Worm (Caenorhabditis elegans) whole organism, L1 larva: ENCODE measurements around the gene ire-1.

ENCODE experiments used
- C04F5.9 ChIP-seq: sonication (generic microtip); optimal IDR thresholded peaks from 2 replicates; lab custom pipeline; 2016; ENCODE audit warnings: missing genetic modification characterization, missing compliant biosample characterization
- C16A3.4 ChIP-seq: fragments of 150-350 bp; optimal IDR thresholded peaks from 2 replicates; lab custom pipeline; 2014; ENCODE audit warnings: missing biosample characterization, missing genetic modification characterization
- F16B12.6 ChIP-seq: fragments of 150-350 bp; optimal IDR thresholded peaks from 2 replicates; lab custom pipeline; 2014; ENCODE audit warnings: missing biosample characterization, missing genetic modification characterization
- Y116A8C.19 ChIP-seq: sonication (generic microtip); optimal IDR thresholded peaks from 2 replicates; lab custom pipeline; 2016; ENCODE audit warnings: missing compliant biosample characterization, missing genetic modification characterization, borderline replicate concordance
- aha-1 ChIP-seq: fragments of 150-350 bp; optimal IDR thresholded peaks from 2 replicates; lab custom pipeline; 2014; ENCODE audit warnings: missing biosample characterization, missing genetic modification characterization
- blmp-1 ChIP-seq: fragments of 150-350 bp; optimal IDR thresholded peaks from 2 replicates; lab custom pipeline; 2014; ENCODE audit warnings: missing biosample characterization, missing genetic modification characterization
- ceh-82 ChIP-seq, 3 experiments: fragments of 150-350 bp in 1 of 3; sonication (generic microtip) in 2 of 3; optimal IDR thresholded peaks; 2 replicates each; lab custom pipeline; 2014 to 2017; ENCODE audit warnings: missing biosample characterization in 3 of 3, missing genetic modification characterization in 3 of 3
- ceh-88 ChIP-seq: fragments of 200-800 bp; sonication (Bioruptor generic); IDR thresholded peaks from 2 replicates; pipeline ENCODE4 v1.3.6; 2022; ENCODE audit warnings: missing genetic modification characterization, missing compliant biosample characterization
- ceh-90 ChIP-seq: sonication (generic microtip); optimal IDR thresholded peaks from 2 replicates; lab custom pipeline; 2016; ENCODE audit warnings: missing genetic modification characterization, missing compliant biosample characterization
- dpl-1 ChIP-seq, 3 experiments: fragments of 150-350 bp in 2 of 3; sonication (generic microtip) in 1 of 3; optimal IDR thresholded peaks; 2 replicates each; lab custom pipeline; 2014 to 2017; ENCODE audit warnings: missing biosample characterization in 3 of 3, missing genetic modification characterization in 3 of 3, missing genetic modification reagents in 3 of 3
- efl-1 ChIP-seq, 4 experiments: fragments of 150-350 bp; optimal IDR thresholded peaks in 3 of 4; peaks in 1 of 4; 1 replicate in 1 of 4; 2 replicates in 3 of 4; lab custom pipeline; 2014; ENCODE audit warnings: missing biosample characterization in 2 of 4, missing genetic modification characterization in 2 of 4, missing genetic modification reagents in 2 of 4
- egl-13 ChIP-seq: sonication (generic microtip); optimal IDR thresholded peaks from 2 replicates; lab custom pipeline; 2016; ENCODE audit warnings: missing genotype, missing genetic modification reagents, missing genetic modification characterization, missing compliant biosample characterization
- elt-2 ChIP-seq: sonication (generic microtip); optimal IDR thresholded peaks from 2 replicates; lab custom pipeline; 2016; ENCODE audit warnings: missing genetic modification characterization, mild to moderate bottlenecking, inconsistent platforms, missing compliant biosample characterization, missing genetic modification reagents
- elt-3 ChIP-seq, 6 experiments: fragments of 150-350 bp in 1 of 6; sonication (generic microtip); optimal IDR thresholded peaks; 2 replicates each; lab custom pipeline; 2017 to 2018; ENCODE audit warnings: missing biosample characterization in 6 of 6, missing genetic modification characterization in 6 of 6, inconsistent platforms in 1 of 6
- ets-5 ChIP-seq: fragments of 200-800 bp; sonication (Bioruptor generic); IDR thresholded peaks from 2 replicates; pipeline ENCODE4 v1.3.6; 2022; ENCODE audit warnings: missing genetic modification characterization, missing compliant biosample characterization
- hlh-17 ChIP-seq: fragments of 200-800 bp; sonication (Bioruptor generic); optimal IDR thresholded peaks from 2 replicates; lab custom pipeline; 2018; ENCODE audit warnings: missing genetic modification characterization, mild to moderate bottlenecking, missing compliant biosample characterization, moderate library complexity, borderline replicate concordance
- hlh-4 ChIP-seq: sonication (generic microtip); optimal IDR thresholded peaks from 2 replicates; lab custom pipeline; 2016; ENCODE audit warnings: mild to moderate bottlenecking, missing genetic modification characterization, missing compliant biosample characterization
- irx-1 ChIP-seq: sonication (generic microtip); optimal IDR thresholded peaks from 2 replicates; lab custom pipeline; 2016; ENCODE audit warnings: missing genetic modification characterization, missing compliant biosample characterization
- jun-1 ChIP-seq: fragments of 150-350 bp; optimal IDR thresholded peaks from 2 replicates; lab custom pipeline; 2014; ENCODE audit warnings: missing biosample characterization, missing genetic modification reagents, missing genetic modification characterization
- lin-13 ChIP-seq: fragments of 150-350 bp; optimal IDR thresholded peaks from 2 replicates; lab custom pipeline; 2014; ENCODE audit warnings: missing biosample characterization, missing genetic modification reagents, missing genetic modification characterization
- lin-14 ChIP-seq: fragments of 200-800 bp; sonication (Bioruptor generic); optimal IDR thresholded peaks from 2 replicates; lab custom pipeline; 2018; ENCODE audit warnings: mild to moderate bottlenecking, missing genetic modification characterization, moderate library complexity, missing compliant biosample characterization
- lin-15B ChIP-seq: fragments of 150-350 bp; sonication (generic microtip); optimal IDR thresholded peaks from 3 replicates; lab custom pipeline; 2014; ENCODE audit warnings: missing biosample characterization, missing genetic modification characterization
- lin-35 ChIP-seq, 2 experiments: fragments of 150-350 bp; optimal IDR thresholded peaks; 2 replicates each; lab custom pipeline; 2014; ENCODE audit warnings: missing biosample characterization in 2 of 2, missing genetic modification characterization in 2 of 2, missing genetic modification reagents in 2 of 2
- lin-39 ChIP-seq: fragments of 150-350 bp; optimal IDR thresholded peaks from 2 replicates; lab custom pipeline; 2014; ENCODE audit warnings: missing biosample characterization, missing genetic modification reagents, missing genetic modification characterization
- lir-3 ChIP-seq: sonication (generic microtip); optimal IDR thresholded peaks from 2 replicates; lab custom pipeline; 2016; ENCODE audit warnings: mild to moderate bottlenecking, missing genetic modification characterization, moderate library complexity, missing compliant biosample characterization; ENCODE audit not compliant: poor library complexity
- lsy-2 ChIP-seq, 2 experiments: fragments of 150-350 bp; optimal IDR thresholded peaks; 2 replicates each; lab custom pipeline; 2014; ENCODE audit warnings: missing biosample characterization in 2 of 2, missing genetic modification characterization in 2 of 2
- mdl-1 ChIP-seq, 2 experiments: fragments of 150-350 bp; optimal IDR thresholded peaks; 2 replicates each; lab custom pipeline; 2014 to 2017; ENCODE audit warnings: missing biosample characterization in 2 of 2, missing genetic modification characterization in 2 of 2, inconsistent platforms in 1 of 2
- mep-1 ChIP-seq: fragments of 150-350 bp; optimal IDR thresholded peaks from 2 replicates; lab custom pipeline; 2014; ENCODE audit warnings: missing biosample characterization, missing genetic modification characterization
- nhr-20 ChIP-seq: sonication (generic microtip); optimal IDR thresholded peaks from 2 replicates; lab custom pipeline; 2016; ENCODE audit warnings: mild to moderate bottlenecking, missing genetic modification characterization, missing compliant biosample characterization
- nhr-28 ChIP-seq: fragments of 150-350 bp; optimal IDR thresholded peaks from 2 replicates; lab custom pipeline; 2014; ENCODE audit warnings: missing biosample characterization, missing genetic modification characterization
- nhr-47 ChIP-seq: sonication (generic microtip); optimal IDR thresholded peaks from 2 replicates; lab custom pipeline; 2016; ENCODE audit warnings: mild to moderate bottlenecking, missing genetic modification characterization, moderate library complexity, missing compliant biosample characterization
- nhr-76 ChIP-seq: sonication (generic microtip); optimal IDR thresholded peaks from 2 replicates; lab custom pipeline; 2017; ENCODE audit warnings: missing biosample characterization, missing genetic modification characterization
- nhr-85 ChIP-seq: sonication (generic microtip); peaks from one replicate; lab custom pipeline; 2016; ENCODE audit warnings: missing genetic modification characterization, inconsistent platforms, missing compliant biosample characterization
- rnt-1 ChIP-seq: sonication (generic microtip); optimal IDR thresholded peaks from 2 replicates; lab custom pipeline; 2016; ENCODE audit warnings: mild to moderate bottlenecking, missing genetic modification characterization, moderate library complexity, missing compliant biosample characterization
- skn-1 ChIP-seq: fragments of 150-350 bp; optimal IDR thresholded peaks from 2 replicates; lab custom pipeline; 2014; ENCODE audit warnings: missing biosample characterization, missing genetic modification characterization
- snu-23 ChIP-seq: sonication (generic microtip); optimal IDR thresholded peaks from 2 replicates; lab custom pipeline; 2016; ENCODE audit warnings: missing genetic modification characterization, missing compliant biosample characterization
- swsn-7 ChIP-seq: sonication (generic microtip); optimal IDR thresholded peaks from 2 replicates; lab custom pipeline; 2016; ENCODE audit warnings: missing genetic modification characterization, missing compliant biosample characterization
- tbx-2 ChIP-seq: sonication (generic microtip); optimal IDR thresholded peaks from 2 replicates; lab custom pipeline; 2016; ENCODE audit warnings: missing genetic modification characterization, missing compliant biosample characterization
- tlp-1 ChIP-seq: fragments of 150-350 bp; optimal IDR thresholded peaks from 2 replicates; lab custom pipeline; 2014; ENCODE audit warnings: missing biosample characterization, missing genetic modification characterization
- unc-62 ChIP-seq: fragments of 150-350 bp; optimal IDR thresholded peaks from 2 replicates; lab custom pipeline; 2014; ENCODE audit warnings: missing biosample characterization, missing genetic modification reagents, missing genetic modification characterization
- unc-98 ChIP-seq: fragments of 200-800 bp; sonication (Bioruptor generic); IDR thresholded peaks from 2 replicates; pipeline ENCODE4 v1.3.6; 2022; ENCODE audit warnings: missing genetic modification characterization, missing compliant biosample characterization
- xbp-1 ChIP-seq: sonication (generic microtip); optimal IDR thresholded peaks from 2 replicates; lab custom pipeline; 2016; ENCODE audit warnings: missing genetic modification characterization, missing compliant biosample characterization
- zip-4 ChIP-seq: fragments of 200-800 bp; sonication (Bioruptor generic); optimal IDR thresholded peaks from 2 replicates; lab custom pipeline; 2018; ENCODE audit warnings: mild to moderate bottlenecking, missing genetic modification characterization, moderate library complexity, missing compliant biosample characterization

ire-1 gene

DNA sequence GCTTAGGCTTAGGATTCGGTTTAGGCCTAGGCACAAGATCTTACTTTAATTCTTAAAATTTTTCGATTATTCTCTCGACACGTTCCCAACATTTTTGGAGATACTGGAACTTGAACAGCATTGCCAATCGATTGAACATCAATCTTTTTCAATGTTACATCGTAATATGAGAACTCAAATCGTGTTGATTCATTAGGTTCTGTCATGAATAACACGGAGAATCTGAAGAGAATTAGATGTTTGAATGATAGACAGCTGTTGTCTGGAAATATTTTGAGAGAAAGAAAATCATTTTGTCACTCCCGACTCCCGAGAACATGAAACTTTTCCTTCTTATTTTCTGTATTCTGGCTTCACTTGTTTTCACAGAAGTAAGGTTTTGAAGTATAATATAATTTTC, 44.6 kb upstream of the ire-1 start, which contains the start of gene T05C12.15:
T05C12.15 (plus strand) TSS at position 301 of the 400 bp plus-strand sequence.
- TF ChIP-seq irx-1 (tag; lab: Kevin White, UChicago) (no peak), hlh-17 (GFP tag; lab: Kevin White, UChicago) (no peak), nhr-47 (no peak), lin-14 (GFP tag; lab: Kevin White, UChicago) (no peak), lin-15B (tag; lab: Kevin White, UChicago) (no peak), ets-5 (no peak), zip-4 (GFP tag; lab: Kevin White, UChicago) (no peak), aha-1 (tag; lab: Kevin White, UChicago) (no peak), nhr-28 (tag; lab: Kevin White, UChicago) (no peak)

DNA sequence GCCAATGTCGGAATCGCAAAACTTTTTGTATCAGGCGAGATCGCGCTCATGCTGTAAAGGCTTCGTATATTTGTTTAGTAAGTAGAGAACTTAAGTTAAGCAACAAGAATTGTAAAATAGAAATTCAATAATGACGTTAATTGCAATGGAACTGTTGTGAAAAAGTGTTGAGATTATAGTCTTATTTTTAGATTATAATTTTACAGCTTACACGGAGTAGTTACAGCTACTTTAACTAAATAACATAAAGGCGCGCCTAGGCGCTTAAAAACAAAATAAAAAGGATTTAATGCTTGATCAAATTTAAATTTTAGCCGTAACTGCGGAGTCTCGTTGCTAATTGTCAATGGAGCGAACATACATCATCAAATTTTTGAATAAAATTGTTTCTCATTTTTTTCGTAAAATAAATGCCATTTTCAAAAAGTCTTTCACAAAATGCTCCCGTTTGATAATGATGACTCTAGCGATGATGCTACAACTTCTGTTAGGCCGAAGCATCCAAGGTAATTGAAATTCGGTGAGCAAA, 37.5 kb upstream of the ire-1 start, which contains the start of the genes emb-27 and rrf-3:
emb-27 (minus strand) TSS at position 51 of the 529 bp plus-strand sequence.
rrf-3 (plus strand) TSS at position 346 of the 529 bp plus-strand sequence.
- TF ChIP-seq lin-15B (tag; lab: Kevin White, UChicago) (peak; percentile 84), mep-1 (tag; lab: Kevin White, UChicago) (peak; percentile 84), snu-23 (peak; percentile 56), unc-62 (GFP tag; lab: Kevin White, UChicago) (no peak), nhr-20 (peak; percentile 15), rnt-1 (tag; lab: Kevin White, UChicago) (peak; percentile 34), zip-4 (GFP tag; lab: Kevin White, UChicago) (no peak), hlh-4 (tag; lab: Kevin White, UChicago) (no peak), nhr-85 (tag; lab: Kevin White, UChicago) (peak; percentile 33), ets-5 (no peak), nhr-76 (tag; lab: Kevin White, UChicago) (no peak), skn-1 (tag; lab: Kevin White, UChicago) (peak; percentile 68), ceh-82 (tag; optimal IDR thresholded peaks at IDR 0.05; lab: Kevin White, UChicago) (peak in 1 of 3 experiments; percentile 51), blmp-1 (tag; lab: Kevin White, UChicago) (no peak), lir-3 (tag; lab: Kevin White, UChicago) (no peak), egl-13 (tag; lab: Kevin White, UChicago) (no peak), lsy-2 (tag; optimal IDR thresholded peaks at IDR 0.05; lab: Kevin White, UChicago) (peak; percentile 47 to 88), jun-1 (tag; lab: Kevin White, UChicago) (no peak), nhr-47 (peak; percentile 15), lin-35 (GFP tag; optimal IDR thresholded peaks at IDR 0.05; lab: Kevin White, UChicago) (peak; percentile 75 to 83), dpl-1 (GFP tag; optimal IDR thresholded peaks at IDR 0.05; lab: Kevin White, UChicago) (peak; percentile 65 to 84 (median 73)), efl-1 (optimal IDR thresholded peaks at IDR 0.05; lab: Kevin White, UChicago) (peak; percentile 65 to 73), efl-1 (GFP tag; optimal IDR thresholded peaks at IDR 0.05 in 1 of 2; lab: Kevin White, UChicago) (peak; percentile 80 to 96), C16A3.4 (tag; lab: Kevin White, UChicago) (peak; percentile 77), tbx-2 (tag; lab: Kevin White, UChicago) (no peak), swsn-7 (tag; lab: Kevin White, UChicago) (peak; percentile 14), C04F5.9 (tag; lab: Kevin White, UChicago) (peak; percentile 13), irx-1 (tag; lab: Kevin White, UChicago) (no peak), lin-14 (GFP tag; lab: Kevin White, UChicago) (peak; percentile 64), xbp-1 (peak; percentile 25), F16B12.6 (tag; lab: Kevin White, UChicago) (peak; percentile 42), lin-13 (GFP tag; lab: Kevin White, UChicago) (peak; percentile 16)

DNA sequence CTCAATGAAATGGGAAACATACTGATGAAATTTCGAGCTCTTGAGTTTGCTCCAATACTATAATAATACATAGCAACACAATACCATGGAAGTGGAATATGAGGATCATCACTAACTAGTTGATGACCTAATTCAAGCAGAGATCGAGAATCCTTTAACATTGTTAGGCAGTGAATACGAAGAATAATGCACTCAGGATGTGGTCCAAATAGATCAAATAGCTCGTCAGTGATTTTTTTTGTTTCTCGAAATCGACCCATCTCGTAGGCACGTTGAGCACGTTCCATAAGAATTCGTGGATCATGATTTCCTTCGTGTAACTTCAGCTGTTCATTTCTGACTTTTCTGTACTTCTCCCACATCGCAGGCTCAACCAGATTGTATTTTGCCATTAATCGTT, 36.2 kb upstream of the ire-1 start:
- TF ChIP-seq tlp-1 (tag; lab: Kevin White, UChicago) (no peak), ets-5 (no peak), unc-98 (GFP tag; lab: Robert Waterston, UW) (no peak), elt-3 (tag; optimal IDR thresholded peaks at IDR 0.05; lab: Kevin White, UChicago) (no peak), mdl-1 (tag; optimal IDR thresholded peaks at IDR 0.05; lab: Kevin White, UChicago) (no peak), nhr-28 (tag; lab: Kevin White, UChicago) (no peak), jun-1 (tag; lab: Kevin White, UChicago) (no peak), Y116A8C.19 (tag; lab: Kevin White, UChicago) (no peak), ceh-88 (GFP tag; lab: Robert Waterston, UW) (no peak), nhr-20 (no peak), ceh-90 (tag; lab: Kevin White, UChicago) (no peak), lin-39 (no peak), hlh-4 (tag; lab: Kevin White, UChicago) (no peak), lsy-2 (tag; optimal IDR thresholded peaks at IDR 0.05; lab: Kevin White, UChicago) (no peak), elt-2 (no peak)
- TF ChIP-seq, all 84 proteins: peak for 0
